Fruit fly (Drosophila melanogaster) Kc167 (cell line): ENCODE measurements around the gene CG5897.

ENCODE experiments used
- h ChIP-seq: fragments of >200 bp; optimal IDR thresholded peaks from 3 replicates; lab custom pipeline; 2018; ENCODE audit warnings: missing external identifiers
- insv ChIP-seq: fragments of >200 bp; optimal IDR thresholded peaks from 3 replicates; lab custom pipeline; 2018; ENCODE audit warnings: missing external identifiers
- psq ChIP-seq: fragments of >200 bp; optimal IDR thresholded peaks from 2 replicates; lab custom pipeline; 2017; ENCODE audit warnings: missing external identifiers
- ttk ChIP-seq: sonication (Bioruptor generic); optimal IDR thresholded peaks from 2 replicates; lab custom pipeline; 2017; ENCODE audit warnings: missing external identifiers

- TF ChIP-seq h (lab: Kevin White, UChicago) (no peak), insv (no peak), ttk (lab: Kevin White, UChicago) (no peak), psq (lab: Kevin White, UChicago) (no peak)
These were observed 41.1 kb downstream of the CG5897 start, which contains the start of gene CG12521 for dm6 chr3L:11847703-11848102.
